Fruit fly (Drosophila melanogaster): ENCODE measurements around the gene CG1409.

DNA sequence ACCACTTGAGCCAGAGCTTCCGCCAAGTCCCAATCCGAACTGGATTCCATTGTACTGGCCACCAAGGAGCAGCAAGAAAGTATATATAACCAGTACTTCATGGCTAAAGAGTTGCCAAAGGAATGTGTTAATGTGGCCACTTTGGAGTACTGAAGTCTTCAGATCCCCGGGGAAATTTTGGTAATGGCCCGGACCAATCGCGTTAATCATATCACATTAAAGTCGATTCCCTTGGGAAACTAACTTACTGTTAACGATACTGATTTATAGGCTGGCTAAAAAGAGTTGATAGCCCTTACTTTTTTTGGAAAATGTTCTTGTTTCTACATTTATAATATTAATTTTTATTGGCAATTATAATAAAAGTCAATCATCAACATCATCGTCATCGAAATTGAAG, 8.9 kb downstream of the CG1409 start, which contains the start of gene Ir7b:
- TF ChIP-seq sr (GFP tag; IDR thresholded peaks at IDR 0.05) (no peak), HmgD (GFP tag; optimal IDR thresholded peaks at IDR 0.05) (no peak), YL-1 (GFP tag; optimal IDR thresholded peaks at IDR 0.05) (no peak), Hmx (GFP tag; optimal IDR thresholded peaks at IDR 0.05) (no peak), CG30403 (GFP tag; optimal IDR thresholded peaks at IDR 0.05) (no peak), CG3407 (GFP tag; optimal IDR thresholded peaks at IDR 0.05) (no peak), lov (optimal IDR thresholded peaks at IDR 0.05) (no peak), lov (GFP tag; IDR thresholded peaks at IDR 0.05) (no peak), vfl (GFP tag; optimal IDR thresholded peaks at IDR 0.05) (no peak), disco-r (GFP tag; optimal IDR thresholded peaks at IDR 0.05) (no peak), Dfd (GFP tag; optimal IDR thresholded peaks at IDR 0.05) (no peak), CG3995 (GFP tag; optimal IDR thresholded peaks at IDR 0.05) (no peak), gsb (GFP tag; IDR thresholded peaks at IDR 0.05) (no peak)

Data from whole organism, embryonic.